Worm (Caenorhabditis elegans) whole organism, early embryonic: ENCODE measurements around the gene srz-62.

Experiments used
- B0310.2 ChIP-seq: sonication (generic microtip); optimal IDR thresholded peaks from 2 replicates; lab custom pipeline; 2016; ENCODE audit warnings: mild to moderate bottlenecking, missing genetic modification characterization, missing compliant biosample characterization
- F13C5.2 ChIP-seq: sonication (generic microtip); optimal IDR thresholded peaks from 2 replicates; lab custom pipeline; 2017; ENCODE audit warnings: mild to moderate bottlenecking, missing genetic modification characterization, inconsistent platforms, missing compliant biosample characterization
- aly-1 ChIP-seq: sonication (generic microtip); optimal IDR thresholded peaks from 2 replicates; lab custom pipeline; 2016; ENCODE audit warnings: missing genetic modification characterization, missing compliant biosample characterization
- ama-1 ChIP-seq: fragments of 150-350 bp; optimal IDR thresholded peaks from 2 replicates; lab custom pipeline; 2014
- ceh-13 ChIP-seq: fragments of 200-800 bp; sonication (Bioruptor generic); optimal IDR thresholded peaks from 2 replicates; lab custom pipeline; 2018; ENCODE audit warnings: mild to moderate bottlenecking, missing genetic modification characterization, missing compliant biosample characterization
- ceh-36 ChIP-seq: sonication (generic microtip); optimal IDR thresholded peaks from 2 replicates; lab custom pipeline; 2016; ENCODE audit warnings: missing genetic modification characterization, inconsistent platforms, missing compliant biosample characterization
- ets-7 ChIP-seq: sonication (generic microtip); optimal IDR thresholded peaks from 2 replicates; lab custom pipeline; 2016; ENCODE audit warnings: missing genotype, missing genetic modification characterization, missing compliant biosample characterization
- flt-1 ChIP-seq: fragments of 200-800 bp; sonication (Bioruptor generic); IDR thresholded peaks from 2 replicates; pipeline ENCODE4 v1.3.6; 2022; ENCODE audit warnings: missing genetic modification characterization, missing compliant biosample characterization
- hmbx-1 ChIP-seq: sonication (generic microtip); optimal IDR thresholded peaks from 2 replicates; lab custom pipeline; 2016; ENCODE audit warnings: mild to moderate bottlenecking, missing genetic modification characterization, missing compliant biosample characterization
- hmg-4 ChIP-seq: fragments of 200-800 bp; sonication (Bioruptor generic); optimal IDR thresholded peaks from 2 replicates; lab custom pipeline; 2018; ENCODE audit warnings: mild to moderate bottlenecking, missing genetic modification characterization, missing compliant biosample characterization
- hnd-1 ChIP-seq: sonication (generic microtip); optimal IDR thresholded peaks from 2 replicates; lab custom pipeline; 2016; ENCODE audit warnings: missing genetic modification characterization, missing compliant biosample characterization
- pes-1 ChIP-seq: fragments of 200-800 bp; sonication (Bioruptor generic); IDR thresholded peaks from 2 replicates; pipeline ENCODE4 v1.3.6; 2022; ENCODE audit warnings: missing genetic modification reagents, missing genetic modification characterization, missing compliant biosample characterization
- scrt-1 ChIP-seq: fragments of 200-800 bp; sonication (Bioruptor generic); IDR thresholded peaks from 2 replicates; pipeline ENCODE4 v1.3.6; 2022; ENCODE audit warnings: missing genetic modification characterization, missing compliant biosample characterization
- sea-1 ChIP-seq: fragments of 200-800 bp; sonication (Bioruptor generic); conservative IDR thresholded peaks from 2 replicates; pipeline ENCODE4 v1.3.6; 2022; ENCODE audit warnings: missing genetic modification characterization, missing compliant biosample characterization
- tbx-11 ChIP-seq: fragments of 200-800 bp; sonication (Bioruptor generic); IDR thresholded peaks from 2 replicates; pipeline ENCODE4 v1.3.6; 2022; ENCODE audit warnings: missing genetic modification characterization, missing compliant biosample characterization
- tbx-37 ChIP-seq: fragments of 200-800 bp; sonication (Bioruptor generic); conservative IDR thresholded peaks from 2 replicates; pipeline ENCODE4 v1.3.6; 2022; ENCODE audit warnings: missing genetic modification reagents, missing genetic modification characterization, missing compliant biosample characterization
- tra-4 ChIP-seq: sonication (generic microtip); optimal IDR thresholded peaks from 2 replicates; lab custom pipeline; 2017; ENCODE audit warnings: missing genetic modification characterization, missing compliant biosample characterization

Gene srz-62

DNA sequence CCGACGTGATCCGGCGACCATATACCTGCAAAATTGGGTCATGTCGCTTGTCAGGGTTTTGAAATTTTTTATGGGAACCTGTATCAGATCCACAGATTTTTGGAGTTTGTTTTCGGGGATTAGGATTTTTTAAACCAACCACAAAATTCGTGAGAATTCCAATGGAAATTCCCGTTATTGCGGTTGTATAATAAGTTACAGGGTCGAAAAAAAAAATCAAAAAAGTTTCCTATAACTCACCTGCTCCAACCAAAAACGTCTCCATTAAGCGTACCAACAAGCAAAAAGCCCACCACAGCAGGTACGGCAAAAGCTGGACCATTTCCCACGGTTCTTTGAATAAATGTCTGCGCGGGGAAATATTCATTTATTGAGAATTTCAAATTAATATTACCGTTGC, 37.4 kb upstream of the srz-62 start:
- TF ChIP-seq tra-4, result no peak
- no peak for TF ChIP-seq tbx-37 (GFP tag; lab: Robert Waterston, UW)
- TF ChIP-seq pes-1 (GFP tag; lab: Robert Waterston, UW), result no peak
- TF ChIP-seq sea-1 (GFP tag; lab: Robert Waterston, UW), result no peak
- no peak for TF ChIP-seq hmbx-1 (tag; lab: Kevin White, UChicago)
- no peak for TF ChIP-seq hnd-1
- TF ChIP-seq scrt-1 (GFP tag; lab: Robert Waterston, UW), result no peak
- no peak for TF ChIP-seq hmg-4 (GFP tag; lab: Kevin White, UChicago)
- no peak for TF ChIP-seq F13C5.2 (tag; lab: Kevin White, UChicago)
- TF ChIP-seq ceh-13 (GFP tag; lab: Kevin White, UChicago), result no peak
- TF ChIP-seq B0310.2 (tag; lab: Kevin White, UChicago), result no peak
- no peak for TF ChIP-seq aly-1 (tag; lab: Kevin White, UChicago)
- TF ChIP-seq ceh-36, result no peak
- no peak for TF ChIP-seq flt-1 (GFP tag; lab: Robert Waterston, UW)
- TF ChIP-seq tbx-11 (GFP tag; lab: Robert Waterston, UW), result no peak
- TF ChIP-seq ets-7 (tag; lab: Kevin White, UChicago), result no peak

- TF ChIP-seq sea-1 (GFP tag; lab: Robert Waterston, UW), result no peak
- TF ChIP-seq hmg-4 (GFP tag; lab: Kevin White, UChicago), result no peak
- TF ChIP-seq B0310.2 (tag; lab: Kevin White, UChicago), result no peak
- TF ChIP-seq ets-7 (tag; lab: Kevin White, UChicago), result no peak
- no peak for TF ChIP-seq hnd-1
- no peak for TF ChIP-seq scrt-1 (GFP tag; lab: Robert Waterston, UW)
Measured at ce11 chrIV:3864944-3865343, 35.4 kb upstream of the srz-62 start, which contains the start of gene aat-8. TSS of gene aat-8 (minus strand) at chrIV:3865044.

ce11 chrIV:3866018-3866417, 34.3 kb upstream of the srz-62 start:
- TF ChIP-seq pes-1 (GFP tag; lab: Robert Waterston, UW), result no peak
- TF ChIP-seq ets-7 (tag; lab: Kevin White, UChicago), result no peak
- TF ChIP-seq ceh-36, result no peak
- no peak for TF ChIP-seq F13C5.2 (tag; lab: Kevin White, UChicago)
- no peak for TF ChIP-seq tra-4
- TF ChIP-seq ama-1 (lab: Kevin White, UChicago), result no peak
- no peak for TF ChIP-seq ceh-13 (GFP tag; lab: Kevin White, UChicago)
- TF ChIP-seq B0310.2 (tag; lab: Kevin White, UChicago), result no peak
- no peak for TF ChIP-seq tbx-11 (GFP tag; lab: Robert Waterston, UW)
- no peak for TF ChIP-seq hnd-1
- TF ChIP-seq flt-1 (GFP tag; lab: Robert Waterston, UW), result no peak
- TF ChIP-seq hmg-4 (GFP tag; lab: Kevin White, UChicago), result no peak
- no peak for TF ChIP-seq tbx-37 (GFP tag; lab: Robert Waterston, UW)
- TF ChIP-seq aly-1 (tag; lab: Kevin White, UChicago), result no peak
- no peak for TF ChIP-seq scrt-1 (GFP tag; lab: Robert Waterston, UW)
- no peak for TF ChIP-seq hmbx-1 (tag; lab: Kevin White, UChicago)
- no peak for TF ChIP-seq sea-1 (GFP tag; lab: Robert Waterston, UW)

DNA sequence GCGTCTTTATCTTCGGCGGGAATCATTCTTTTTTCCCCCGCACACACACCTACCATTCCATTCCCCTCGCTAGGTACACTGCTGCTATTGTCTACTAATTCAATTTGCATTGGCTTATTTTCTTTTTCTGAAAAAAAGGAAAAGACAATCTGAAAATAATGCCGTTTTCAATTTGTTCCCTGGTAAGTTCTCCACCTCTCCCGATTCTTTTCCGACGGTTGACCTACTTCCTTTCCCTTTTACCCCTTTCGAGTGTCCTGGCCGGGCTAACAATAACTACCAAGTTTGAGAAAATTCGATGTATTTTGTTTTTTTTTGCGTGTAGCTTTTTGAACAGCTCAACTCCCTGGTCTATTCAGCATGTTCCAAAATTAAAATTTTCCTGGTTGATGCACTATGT, 33.1 kb upstream of the srz-62 start, which contains the start of gene F37C4.4:
Gene F37C4.4, plus strand, starts transcription at position 58 of the 400 bp plus-strand sequence.
- TF ChIP-seq F13C5.2 (tag; lab: Kevin White, UChicago), result no peak
- no peak for TF ChIP-seq tbx-11 (GFP tag; lab: Robert Waterston, UW)
- TF ChIP-seq tra-4, result no peak
- TF ChIP-seq ceh-36, result no peak
- TF ChIP-seq B0310.2 (tag; lab: Kevin White, UChicago), result no peak
- TF ChIP-seq hmbx-1 (tag; lab: Kevin White, UChicago), result no peak
- TF ChIP-seq ets-7 (tag; lab: Kevin White, UChicago), result no peak
- no peak for TF ChIP-seq tbx-37 (GFP tag; lab: Robert Waterston, UW)

DNA sequence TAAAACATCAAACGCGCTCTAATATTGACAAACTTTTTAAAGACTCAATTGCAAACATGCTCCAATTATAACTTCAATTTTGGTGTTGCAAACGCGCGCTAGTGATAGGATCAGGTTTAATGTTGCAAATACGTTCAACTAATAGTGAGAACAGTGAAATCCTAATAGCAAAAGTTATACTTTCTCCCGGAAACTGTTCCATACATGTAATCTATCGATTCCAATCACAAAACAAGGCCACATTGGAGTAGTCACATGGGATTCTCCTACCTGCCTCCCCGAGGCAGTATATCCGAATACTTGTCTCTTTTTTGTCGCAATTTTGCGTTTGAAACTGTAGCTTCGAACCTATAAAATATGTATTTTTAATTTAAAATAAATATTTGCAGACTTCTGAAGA, 30.4 kb upstream of the srz-62 start:
- no peak for TF ChIP-seq B0310.2 (tag; lab: Kevin White, UChicago)

DNA sequence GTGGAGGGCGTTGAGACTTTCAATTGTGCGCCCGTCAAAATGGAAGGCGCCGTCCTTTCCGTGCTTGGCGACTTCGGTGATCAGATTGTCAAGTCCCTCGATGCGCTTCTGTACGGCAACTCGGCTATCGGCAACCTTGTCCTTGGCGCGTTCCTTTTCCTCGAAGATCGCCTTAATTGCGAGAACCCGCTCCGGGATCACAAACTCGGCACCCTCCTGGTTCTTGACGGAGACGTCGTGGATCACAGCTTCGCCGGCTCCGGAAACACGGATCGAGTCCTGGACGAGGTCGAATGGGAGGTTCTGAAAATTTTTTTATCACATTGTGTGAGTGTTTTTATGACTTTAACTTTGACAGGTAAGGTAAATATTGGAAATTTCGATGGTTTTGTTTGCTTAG, 27.1 kb upstream of the srz-62 start:
- no peak for TF ChIP-seq ceh-36
- no peak for TF ChIP-seq F13C5.2 (tag; lab: Kevin White, UChicago)
- TF ChIP-seq pes-1 (GFP tag; lab: Robert Waterston, UW), result no peak
- no peak for TF ChIP-seq hmg-4 (GFP tag; lab: Kevin White, UChicago)
- no peak for TF ChIP-seq hmbx-1 (tag; lab: Kevin White, UChicago)
- no peak for TF ChIP-seq aly-1 (tag; lab: Kevin White, UChicago)
- TF ChIP-seq tbx-11 (GFP tag; lab: Robert Waterston, UW), result no peak
- no peak for TF ChIP-seq hnd-1
- TF ChIP-seq sea-1 (GFP tag; lab: Robert Waterston, UW), result no peak
- no peak for TF ChIP-seq ceh-13 (GFP tag; lab: Kevin White, UChicago)
- no peak for TF ChIP-seq ama-1 (lab: Kevin White, UChicago)
- TF ChIP-seq scrt-1 (GFP tag; lab: Robert Waterston, UW), result no peak
- no peak for TF ChIP-seq ets-7 (tag; lab: Kevin White, UChicago)
- no peak for TF ChIP-seq flt-1 (GFP tag; lab: Robert Waterston, UW)
- TF ChIP-seq B0310.2 (tag; lab: Kevin White, UChicago), result no peak
- no peak for TF ChIP-seq tra-4
- no peak for TF ChIP-seq tbx-37 (GFP tag; lab: Robert Waterston, UW)

DNA sequence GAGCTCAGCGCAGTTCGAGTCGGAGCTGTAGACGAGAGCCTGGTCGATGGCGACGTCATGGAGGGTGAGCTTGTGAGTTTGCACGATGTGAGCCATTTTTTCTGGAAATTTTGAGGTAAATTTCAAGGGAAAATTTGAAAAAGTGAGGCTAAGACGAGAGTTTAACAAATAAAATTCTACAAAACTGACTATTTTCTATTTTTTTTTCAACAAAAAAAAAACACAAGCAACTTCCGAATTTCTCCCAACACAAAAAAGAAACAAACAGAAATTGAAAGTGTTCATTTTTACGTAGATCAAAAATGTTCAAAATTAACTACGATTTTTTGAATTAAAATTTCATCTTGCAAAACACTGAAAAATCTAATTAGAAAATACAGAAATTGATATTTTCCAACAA, 26.6 kb upstream of the srz-62 start, which contains the start of gene F37C4.5:
Gene F37C4.5, minus strand, starts transcription at position 101 of the 400 bp plus-strand sequence.
- TF ChIP-seq ets-7 (tag; lab: Kevin White, UChicago) (no peak), ama-1 (lab: Kevin White, UChicago) (no peak), ceh-36 (no peak), flt-1 (GFP tag; lab: Robert Waterston, UW) (no peak), tbx-11 (GFP tag; lab: Robert Waterston, UW) (no peak), hmbx-1 (tag; lab: Kevin White, UChicago) (no peak), hnd-1 (no peak), tbx-37 (GFP tag; lab: Robert Waterston, UW) (no peak)
